Fruit fly (Drosophila melanogaster) whole organism, embryonic: ENCODE results near the gene apolpp.

ENCODE experiments used
- Ada2b ChIP-seq: fragments of 200-800 bp; sonication (Bioruptor generic); IDR thresholded peaks from 2 replicates; pipeline ENCODE4 v1.3.6; 2022; ENCODE audit warnings: missing biosample characterization, missing genetic modification characterization
- CG11085 ChIP-seq: fragments of 200-800 bp; sonication (Bioruptor generic); IDR thresholded peaks from 2 replicates; pipeline ENCODE4 v1.3.6; 2022; ENCODE audit warnings: missing biosample characterization, missing genetic modification characterization
- CG11456 ChIP-seq: fragments of 200-800 bp; sonication (Bioruptor generic); IDR thresholded peaks from 3 replicates; pipeline ENCODE4 v1.3.6; 2022; ENCODE audit warnings: missing biosample characterization, missing genetic modification characterization
- CG11504 ChIP-seq: fragments of 200-800 bp; sonication (Bioruptor generic); optimal IDR thresholded peaks from 3 replicates; lab custom pipeline; 2019; ENCODE audit warnings: missing biosample characterization, mild to moderate bottlenecking, missing genetic modification characterization, moderate library complexity
- CG11695 ChIP-seq: fragments of 200-800 bp; sonication (Bioruptor generic); IDR thresholded peaks from 3 replicates; pipeline ENCODE4 v1.3.6; 2022; ENCODE audit warnings: missing biosample characterization, missing genetic modification characterization
- CG1233 ChIP-seq: fragments of 200-800 bp; sonication (Bioruptor generic); optimal IDR thresholded peaks from 4 replicates; lab custom pipeline; 2018; ENCODE audit warnings: missing biosample characterization, mild to moderate bottlenecking, missing genetic modification characterization
- CG14667 ChIP-seq: fragments of 200-800 bp; sonication (Bioruptor generic); IDR thresholded peaks from 2 replicates; pipeline ENCODE4 v1.3.6; 2022; ENCODE audit warnings: missing biosample characterization, missing genetic modification characterization
- CG15011 ChIP-seq: fragments of 200-800 bp; sonication (Bioruptor generic); optimal IDR thresholded peaks from 3 replicates; lab custom pipeline; 2018; ENCODE audit warnings: missing biosample characterization, mild to moderate bottlenecking, missing genetic modification characterization
- CG15514 ChIP-seq: fragments of 200-800 bp; sonication (Bioruptor generic); optimal IDR thresholded peaks from 3 replicates; lab custom pipeline; 2017; ENCODE audit warnings: missing biosample characterization, missing genetic modification characterization, mild to moderate bottlenecking, moderate library complexity, missing genetic modification reagents
- CG16779 ChIP-seq: fragments of 200-800 bp; sonication (Bioruptor generic); IDR thresholded peaks from 2 replicates; pipeline ENCODE4 v1.3.6; 2022; ENCODE audit warnings: missing biosample characterization, missing genetic modification characterization
- CG1832 ChIP-seq: fragments of 200-800 bp; sonication (Bioruptor generic); optimal IDR thresholded peaks from 2 replicates; lab custom pipeline; 2017; ENCODE audit warnings: missing biosample characterization, mild to moderate bottlenecking, missing genetic modification characterization, inconsistent platforms
- CG31365 ChIP-seq: fragments of 200-800 bp; sonication (Bioruptor generic); optimal IDR thresholded peaks from 2 replicates; lab custom pipeline; 2018; ENCODE audit warnings: missing biosample characterization, mild to moderate bottlenecking, missing genetic modification characterization
- CG32532 ChIP-seq: fragments of 200-800 bp; sonication (Bioruptor generic); IDR thresholded peaks from 2 replicates; pipeline ENCODE4 v1.3.6; 2022; ENCODE audit warnings: missing biosample characterization, missing genetic modification characterization
- CG34376 ChIP-seq: fragments of 200-800 bp; sonication (Bioruptor generic); optimal IDR thresholded peaks from 2 replicates; lab custom pipeline; 2018; ENCODE audit warnings: missing biosample characterization, mild to moderate bottlenecking, missing genetic modification characterization
- CG4328 ChIP-seq: fragments of 200-800 bp; sonication (Bioruptor generic); optimal IDR thresholded peaks from 3 replicates; lab custom pipeline; 2017; ENCODE audit warnings: missing biosample characterization, missing genetic modification reagents, missing genetic modification characterization
- CG43689 ChIP-seq: fragments of 200-800 bp; sonication (Bioruptor generic); IDR thresholded peaks from 2 replicates; pipeline ENCODE4 v1.3.6; 2022; ENCODE audit warnings: missing biosample characterization, missing genetic modification characterization
- CG4730 ChIP-seq: fragments of 200-800 bp; sonication (Bioruptor generic); IDR thresholded peaks from 2 replicates; pipeline ENCODE4 v1.3.6; 2022; ENCODE audit warnings: missing biosample characterization, missing genetic modification characterization
- CG6175 ChIP-seq: fragments of 200-800 bp; sonication (Bioruptor generic); IDR thresholded peaks from 3 replicates; pipeline ENCODE4 v1.3.6; 2022; ENCODE audit warnings: missing biosample characterization, missing genetic modification characterization
- CG6683 ChIP-seq: fragments of 200-800 bp; sonication (Bioruptor generic); optimal IDR thresholded peaks from 2 replicates; lab custom pipeline; 2017; ENCODE audit warnings: missing biosample characterization, mild to moderate bottlenecking, missing genetic modification characterization, missing genetic modification reagents
- CG8281 ChIP-seq: fragments of 200-800 bp; sonication (Bioruptor generic); optimal IDR thresholded peaks from 2 replicates; lab custom pipeline; 2018; ENCODE audit warnings: missing biosample characterization, mild to moderate bottlenecking, missing genetic modification characterization, moderate library complexity
- CG9932 ChIP-seq: fragments of 200-800 bp; sonication (Bioruptor generic); IDR thresholded peaks from 2 replicates; pipeline ENCODE4 v1.3.6; 2022; ENCODE audit warnings: missing biosample characterization, missing genetic modification characterization
- CTCF ChIP-seq: fragments of 200-800 bp; sonication (Bioruptor generic); optimal IDR thresholded peaks from 2 replicates; lab custom pipeline; 2017; ENCODE audit warnings: missing biosample characterization, mild to moderate bottlenecking, missing genetic modification characterization, moderate library complexity
- Chrac-16 ChIP-seq: fragments of 200-800 bp; sonication (Bioruptor generic); optimal IDR thresholded peaks from 3 replicates; lab custom pipeline; 2016; ENCODE audit warnings: missing biosample characterization, missing genetic modification characterization
- Dbx ChIP-seq: fragments of 200-800 bp; sonication (Bioruptor generic); IDR thresholded peaks from 3 replicates; pipeline ENCODE4 v1.3.6; 2022; ENCODE audit warnings: missing biosample characterization, missing genetic modification characterization
- Dp ChIP-seq: fragments of 200-800 bp; sonication (Bioruptor generic); optimal IDR thresholded peaks from 2 replicates; lab custom pipeline; 2018; ENCODE audit warnings: missing biosample characterization, mild to moderate bottlenecking, missing genetic modification characterization, moderate library complexity
- Fer2 ChIP-seq: fragments of 200-800 bp; sonication (Bioruptor generic); optimal IDR thresholded peaks from 2 replicates; lab custom pipeline; 2018; ENCODE audit warnings: missing biosample characterization, mild to moderate bottlenecking, missing genetic modification characterization, moderate library complexity
- HLHmδ ChIP-seq: fragments of 200-800 bp; sonication (Bioruptor generic); optimal IDR thresholded peaks from 2 replicates; lab custom pipeline; 2018; ENCODE audit warnings: missing biosample characterization, mild to moderate bottlenecking, missing genetic modification characterization, moderate library complexity
- Kr ChIP-seq: fragments of 200-800 bp; sonication (Bioruptor generic); optimal IDR thresholded peaks from 2 replicates; lab custom pipeline; 2017; ENCODE audit warnings: missing biosample characterization, mild to moderate bottlenecking, missing genetic modification characterization
- MTF-1 ChIP-seq: fragments of 200-800 bp; sonication (Bioruptor generic); optimal IDR thresholded peaks from 2 replicates; lab custom pipeline; 2018; ENCODE audit warnings: missing biosample characterization, mild to moderate bottlenecking, missing genetic modification characterization, borderline replicate concordance
- NFAT ChIP-seq: fragments of 200-800 bp; sonication (Bioruptor generic); IDR thresholded peaks from 2 replicates; pipeline ENCODE4 v1.3.6; 2022; ENCODE audit warnings: missing biosample characterization, missing genetic modification characterization
- Neu2 ChIP-seq: fragments of 200-800 bp; sonication (Bioruptor generic); optimal IDR thresholded peaks from 3 replicates; lab custom pipeline; 2016; ENCODE audit warnings: missing biosample characterization, missing genetic modification characterization, borderline replicate concordance
- Optix ChIP-seq: fragments of 200-800 bp; sonication (Bioruptor generic); IDR thresholded peaks from 3 replicates; pipeline ENCODE4 v1.3.6; 2022; ENCODE audit warnings: missing biosample characterization, missing genetic modification characterization
- Poxn ChIP-seq: fragments of 200-800 bp; sonication (Bioruptor generic); IDR thresholded peaks from 2 replicates; pipeline ENCODE4 v1.3.6; 2022; ENCODE audit warnings: missing biosample characterization, missing genetic modification characterization
- Sox100B ChIP-seq: fragments of 200-800 bp; sonication (Bioruptor generic); optimal IDR thresholded peaks from 3 replicates; lab custom pipeline; 2018; ENCODE audit warnings: missing biosample characterization, mild to moderate bottlenecking, missing genetic modification characterization
- Taf1 ChIP-seq: fragments of 200-800 bp; sonication (Bioruptor generic); IDR thresholded peaks from 2 replicates; pipeline ENCODE4 v1.3.6; 2022; ENCODE audit warnings: missing biosample characterization, missing genetic modification characterization
- Tbp ChIP-seq: fragments of >200 bp; optimal IDR thresholded peaks from 2 replicates; lab custom pipeline; 2018; ENCODE audit warnings: missing biosample characterization, missing genetic modification characterization
- ap ChIP-seq: fragments of 200-800 bp; sonication (Bioruptor generic); IDR thresholded peaks from 2 replicates; pipeline ENCODE4 v1.3.6; 2022; ENCODE audit warnings: missing biosample characterization, missing genetic modification characterization
- bab2 ChIP-seq: fragments of 200-800 bp; sonication (Bioruptor generic); optimal IDR thresholded peaks from 2 replicates; lab custom pipeline; 2016; ENCODE audit warnings: missing biosample characterization, missing genetic modification characterization
- btn ChIP-seq: fragments of 200-800 bp; sonication (Bioruptor generic); optimal IDR thresholded peaks from 2 replicates; lab custom pipeline; 2016; ENCODE audit warnings: missing biosample characterization, missing genetic modification characterization
- cwo ChIP-seq: fragments of 200-800 bp; sonication (Bioruptor generic); optimal IDR thresholded peaks from 3 replicates; lab custom pipeline; 2017; ENCODE audit warnings: missing biosample characterization, missing genetic modification characterization, mild to moderate bottlenecking, moderate library complexity, missing genetic modification reagents
- dm ChIP-seq: fragments of 200-800 bp; sonication (Bioruptor generic); optimal IDR thresholded peaks from 3 replicates; lab custom pipeline; 2016; ENCODE audit warnings: missing biosample characterization, missing genetic modification characterization
- dmrt11E ChIP-seq: fragments of 200-800 bp; sonication (Bioruptor generic); optimal IDR thresholded peaks from 3 replicates; lab custom pipeline; 2018; ENCODE audit warnings: missing biosample characterization, mild to moderate bottlenecking, missing genetic modification characterization, moderate library complexity
- ems ChIP-seq: fragments of 200-800 bp; sonication (Bioruptor generic); optimal IDR thresholded peaks from 3 replicates; lab custom pipeline; 2016; ENCODE audit warnings: missing biosample characterization, missing genetic modification characterization
- ewg ChIP-seq: fragments of 200-800 bp; sonication (Bioruptor generic); optimal IDR thresholded peaks from 3 replicates; lab custom pipeline; 2017; ENCODE audit warnings: mild to moderate bottlenecking, missing biosample characterization, missing genetic modification reagents, missing genetic modification characterization
- gce ChIP-seq: fragments of 200-800 bp; sonication (Bioruptor generic); IDR thresholded peaks from 3 replicates; pipeline ENCODE4 v1.3.6; 2022; ENCODE audit warnings: missing biosample characterization, missing genetic modification characterization
- ind ChIP-seq: fragments of 200-800 bp; sonication (Bioruptor generic); optimal IDR thresholded peaks from 3 replicates; lab custom pipeline; 2016; ENCODE audit warnings: missing biosample characterization, missing genetic modification characterization
- lmd ChIP-seq: fragments of 200-800 bp; sonication (Bioruptor generic); IDR thresholded peaks from 2 replicates; pipeline ENCODE4 v1.3.6; 2022; ENCODE audit warnings: missing biosample characterization, missing genetic modification characterization
- slp2 ChIP-seq: fragments of 200-800 bp; sonication (Bioruptor generic); optimal IDR thresholded peaks from 2 replicates; lab custom pipeline; 2016; ENCODE audit warnings: missing biosample characterization, missing genetic modification characterization
- sna ChIP-seq: fragments of 200-800 bp; sonication (Bioruptor generic); IDR thresholded peaks from 2 replicates; pipeline ENCODE4 v1.3.6; 2022; ENCODE audit warnings: missing biosample characterization, missing genetic modification characterization; ENCODE audit not compliant: partially characterized antibody
- ttk ChIP-seq: fragments of 200-800 bp; sonication (Bioruptor generic); IDR thresholded peaks from 2 replicates; pipeline ENCODE4 v2.1.2; 2022; ENCODE audit warnings: missing biosample characterization, missing genetic modification characterization
- zen ChIP-seq: fragments of 200-800 bp; sonication (Bioruptor generic); optimal IDR thresholded peaks from 3 replicates; lab custom pipeline; 2018; ENCODE audit warnings: missing biosample characterization, mild to moderate bottlenecking, missing genetic modification characterization, moderate library complexity

apolpp gene

DNA sequence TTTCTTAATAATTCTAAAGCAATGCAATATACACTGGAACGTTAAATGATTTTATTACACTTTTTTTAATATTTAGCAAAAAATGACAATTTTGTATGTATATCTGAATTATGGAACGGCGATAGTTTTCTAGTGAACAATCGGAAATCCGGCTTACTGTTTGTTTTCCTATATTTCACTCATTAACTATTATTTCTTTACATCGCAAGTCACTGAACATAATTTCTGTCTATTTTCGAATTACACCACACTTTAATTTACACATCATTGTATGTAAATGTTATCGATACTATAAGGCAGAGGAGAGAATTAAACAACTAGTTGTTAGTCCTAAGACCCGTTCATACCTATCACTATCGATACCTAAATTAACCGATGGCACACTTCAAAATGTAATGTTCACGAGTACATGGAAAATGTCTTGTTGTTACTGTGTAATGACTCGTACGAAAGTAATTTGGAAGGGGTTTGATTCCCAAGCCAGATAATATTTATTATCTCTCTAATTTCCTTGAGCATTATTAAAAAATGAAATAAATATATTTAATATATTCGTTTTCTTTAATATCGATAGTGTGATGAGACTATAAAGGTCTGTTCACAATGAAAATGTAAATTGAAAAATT, 33.9 kb upstream of the apolpp start, which contains the start of gene PlexA (continued):
- TF ChIP-seq CG15011 (GFP tag; lab: Kevin White, UChicago), result peak; percentile 59
- no peak for TF ChIP-seq CTCF (GFP tag; lab: Kevin White, UChicago)
- TF ChIP-seq CG6175 (GFP tag; lab: Robert Waterston, UW), result peak; percentile 88; the same call in 1 of the 3 replicates
- TF ChIP-seq CG43689, result no peak
- TF ChIP-seq Chrac-16 (GFP tag; lab: Kevin White, UChicago), result peak; percentile 89
- TF ChIP-seq ewg, result peak; percentile 87
- TF ChIP-seq sna (GFP tag; lab: Robert Waterston, UW), result no peak
- TF ChIP-seq CG16779 (GFP tag; lab: Robert Waterston, UW), result no peak
- TF ChIP-seq CG34376 (GFP tag; lab: Kevin White, UChicago), result no peak
- no peak for TF ChIP-seq Tbp (GFP tag; lab: Kevin White, UChicago)
- peak; percentile 97 for TF ChIP-seq CG11456 (GFP tag; lab: Robert Waterston, UW)
- TF ChIP-seq Fer2, result peak; percentile 87
- TF ChIP-seq Optix (GFP tag; lab: Robert Waterston, UW), result no peak; the same call in 2 of the 3 replicates
- peak; percentile 65 for TF ChIP-seq CG8281 (tag; lab: Kevin White, UChicago)
- peak; percentile 35 for TF ChIP-seq cwo (GFP tag; lab: Kevin White, UChicago)
- TF ChIP-seq ttk (GFP tag; lab: Robert Waterston, UW), result peak; percentile 96
- no peak for TF ChIP-seq CG6683 (GFP tag; lab: Kevin White, UChicago)
- TF ChIP-seq CG14667 (GFP tag; lab: Robert Waterston, UW), result peak; percentile 96
- peak; percentile 86 for TF ChIP-seq CG11695 (GFP tag; lab: Robert Waterston, UW)
- TF ChIP-seq ems (GFP tag; lab: Kevin White, UChicago), result peak; percentile 53
- peak; percentile 95 for TF ChIP-seq Dbx
- TF ChIP-seq gce (GFP tag; lab: Robert Waterston, UW), result no peak; the same call in 2 of the 3 replicates
- peak; percentile 89 for TF ChIP-seq ap (GFP tag; lab: Robert Waterston, UW)
- TF ChIP-seq Sox100B (GFP tag; lab: Kevin White, UChicago), result peak; percentile 52
- no peak for TF ChIP-seq CG4328 (GFP tag; lab: Kevin White, UChicago)
- no peak for TF ChIP-seq Dp (GFP tag; lab: Kevin White, UChicago)
- TF ChIP-seq Kr, result no peak
- peak; percentile 63 for TF ChIP-seq bab2
- no peak; the same call in 1 of the 2 replicates for TF ChIP-seq Poxn (GFP tag; lab: Robert Waterston, UW)
- TF ChIP-seq CG11504, result peak; percentile 89
- TF ChIP-seq zen (tag; lab: Kevin White, UChicago), result peak; percentile 91
- TF ChIP-seq lmd (GFP tag; lab: Robert Waterston, UW), result peak; percentile 97
- TF ChIP-seq ind, result peak; percentile 92
- TF ChIP-seq CG32532 (GFP tag; lab: Robert Waterston, UW), result peak; percentile 97
- TF ChIP-seq slp2 (GFP tag; lab: Kevin White, UChicago), result peak; percentile 49
- no peak for TF ChIP-seq CG31365 (tag; lab: Kevin White, UChicago)
- TF ChIP-seq CG1233 (GFP tag; lab: Kevin White, UChicago), result peak; percentile 87
- no peak for TF ChIP-seq CG1832 (GFP tag; lab: Kevin White, UChicago)
- TF ChIP-seq HLHmδ, result no peak
- TF ChIP-seq CG9932 (GFP tag; lab: Robert Waterston, UW), result peak; percentile 96
- TF ChIP-seq dm (GFP tag; lab: Kevin White, UChicago), result peak; percentile 30
- peak; percentile 81 for TF ChIP-seq CG15514 (GFP tag; lab: Kevin White, UChicago)
- TF ChIP-seq NFAT (GFP tag; lab: Robert Waterston, UW), result peak; percentile 95
- peak; percentile 95 for TF ChIP-seq CG4730 (GFP tag; lab: Robert Waterston, UW)
- TF ChIP-seq Taf1 (GFP tag; lab: Robert Waterston, UW), result peak; percentile 89
- TF ChIP-seq Ada2b (GFP tag; lab: Robert Waterston, UW), result peak; percentile 89
- TF ChIP-seq dmrt11E (tag; lab: Kevin White, UChicago), result peak; percentile 93
- TF ChIP-seq btn (GFP tag; lab: Kevin White, UChicago), result no peak
- no peak for TF ChIP-seq Neu2 (GFP tag; lab: Kevin White, UChicago)
- TF ChIP-seq CG11085 (GFP tag; lab: Robert Waterston, UW), result peak; percentile 91
- peak; percentile 59 for TF ChIP-seq MTF-1 (GFP tag; lab: Kevin White, UChicago)
